Worm (Caenorhabditis elegans): Measurements from ENCODE around the gene ZK1098.6.

The ZK1098.6 gene

ce11 chrIII:9564410-9564809 lies 37.5 kb downstream of the ZK1098.6 start, which contains the start of gene C48B4.10:
Gene C48B4.10 (minus strand): TSS chrIII:9564510.
- TF ChIP-seq pqm-1 (tag; optimal IDR thresholded peaks at IDR 0.05) (no peak), ceh-18 (tag; optimal IDR thresholded peaks at IDR 0.05) (no peak)

ce11 chrIII:9565973-9566372 lies 39.0 kb downstream of the ZK1098.6 start, which contains the start of gene C48B4.11:
Gene C48B4.11 (minus strand): TSS chrIII:9566115.
- TF ChIP-seq nhr-232 (tag; optimal IDR thresholded peaks at IDR 0.05) (no peak), ceh-22 (tag; optimal IDR thresholded peaks at IDR 0.05) (no peak), unc-3 (GFP tag; conservative IDR thresholded peaks at IDR 0.05) (no peak), unc-3 (tag; optimal IDR thresholded peaks at IDR 0.05) (no peak), ama-1 (optimal IDR thresholded peaks at IDR 0.05) (no peak), gmeb-2 (tag; optimal IDR thresholded peaks at IDR 0.05) (no peak), pha-2 (tag; optimal IDR thresholded peaks at IDR 0.05) (no peak), ceh-31 (tag; optimal IDR thresholded peaks at IDR 0.05) (no peak), elt-2 (tag; optimal IDR thresholded peaks at IDR 0.05) (no peak), ceh-24 (tag; optimal IDR thresholded peaks at IDR 0.05) (no peak), fax-1 (tag; optimal IDR thresholded peaks at IDR 0.05) (no peak), K09A11.1 (tag; optimal IDR thresholded peaks at IDR 0.05; ENCODE audit: insufficient read depth) (no peak), tbx-2 (tag; optimal IDR thresholded peaks at IDR 0.05) (no peak), C08G9.2 (tag; optimal IDR thresholded peaks at IDR 0.05) (no peak), ceh-19 (GFP tag; optimal IDR thresholded peaks at IDR 0.05) (no peak), ahr-1 (tag; optimal IDR thresholded peaks at IDR 0.05) (no peak), rnt-1 (tag; optimal IDR thresholded peaks at IDR 0.05) (no peak)

- TF ChIP-seq ref-2 (tag; optimal IDR thresholded peaks at IDR 0.05) = no peak
- TF ChIP-seq che-1 (tag; optimal IDR thresholded peaks at IDR 0.05) = no peak
Observed at ce11 chrIII:9568451-9568850, 41.5 kb downstream of the ZK1098.6 start, which contains the start of gene C48B4.13. Gene C48B4.13 (plus strand): TSS chrIII:9568751.

- peak; percentile 99 for TF ChIP-seq nfya-1 (tag; optimal IDR thresholded peaks at IDR 0.05)
- TF ChIP-seq F13H6.1 (tag; optimal IDR thresholded peaks at IDR 0.05) = no peak
Observed at ce11 chrIII:9570869-9571268, 43.9 kb downstream of the ZK1098.6 start.

Data from whole organism, late embryonic.